Fruit fly (Drosophila melanogaster) whole organism, adult: Measurements from ENCODE around the gene asun.
A peak's percentile ranks its signal among the peaks of the same experiment; 100 is the strongest.

Source experiments
- CG11617 ChIP-seq: fragments of 200-800 bp; sonication (Bioruptor generic); optimal IDR thresholded peaks from 2 replicates; lab custom pipeline; 2017; ENCODE audit warnings: mild to moderate bottlenecking, missing biosample characterization, missing genetic modification reagents, missing genetic modification characterization
- CG12768 ChIP-seq: fragments of 200-800 bp; sonication (Bioruptor generic); optimal IDR thresholded peaks from 2 replicates; lab custom pipeline; 2017; ENCODE audit warnings: missing biosample characterization, missing genetic modification characterization, mild to moderate bottlenecking, moderate library complexity, missing genetic modification reagents
- CG14711 ChIP-seq: fragments of 200-800 bp; sonication (Bioruptor generic); optimal IDR thresholded peaks from 2 replicates; lab custom pipeline; 2018; ENCODE audit warnings: missing biosample characterization, mild to moderate bottlenecking, missing genetic modification characterization, moderate library complexity
- CG1620 ChIP-seq: fragments of 200-800 bp; sonication (Bioruptor generic); optimal IDR thresholded peaks from 2 replicates; lab custom pipeline; 2016; ENCODE audit warnings: missing biosample characterization, missing genetic modification characterization
- CG33017 ChIP-seq: fragments of 200-800 bp; sonication (Bioruptor generic); optimal IDR thresholded peaks from 2 replicates; lab custom pipeline; 2018; ENCODE audit warnings: missing biosample characterization, mild to moderate bottlenecking, missing genetic modification characterization, moderate library complexity
- CG5204 ChIP-seq: fragments of 200-800 bp; sonication (Bioruptor generic); optimal IDR thresholded peaks from 2 replicates; lab custom pipeline; 2016; ENCODE audit warnings: missing biosample characterization, missing genetic modification characterization
- CG7045 ChIP-seq: fragments of 200-800 bp; sonication (Bioruptor generic); optimal IDR thresholded peaks from 2 replicates; lab custom pipeline; 2017; ENCODE audit warnings: missing biosample characterization, mild to moderate bottlenecking, missing genetic modification characterization
- CG7101 ChIP-seq: fragments of 200-800 bp; sonication (Bioruptor generic); optimal IDR thresholded peaks from 2 replicates; lab custom pipeline; 2018; ENCODE audit warnings: missing biosample characterization, mild to moderate bottlenecking, missing genetic modification characterization, moderate library complexity
- Clk ChIP-seq: fragments of 200-800 bp; sonication (Bioruptor generic); optimal IDR thresholded peaks from 2 replicates; lab custom pipeline; 2017; ENCODE audit warnings: missing biosample characterization, missing genetic modification characterization
- Crg-1 ChIP-seq: fragments of 200-800 bp; sonication (Bioruptor generic); optimal IDR thresholded peaks from 2 replicates; lab custom pipeline; 2016; ENCODE audit warnings: missing biosample characterization, missing genetic modification characterization
- Hr96 ChIP-seq: fragments of 200-800 bp; sonication (Bioruptor generic); optimal IDR thresholded peaks from 2 replicates; lab custom pipeline; 2016; ENCODE audit warnings: missing biosample characterization, missing genetic modification characterization
- Mnt ChIP-seq: fragments of 200-800 bp; sonication (Bioruptor generic); optimal IDR thresholded peaks from 2 replicates; lab custom pipeline; 2016; ENCODE audit warnings: missing biosample characterization, mild to moderate bottlenecking, missing genetic modification characterization
- bab1 ChIP-seq: fragments of 200-800 bp; sonication (Bioruptor generic); optimal IDR thresholded peaks from 3 replicates; lab custom pipeline; 2019; ENCODE audit warnings: missing biosample characterization, mild to moderate bottlenecking, missing genetic modification characterization, moderate library complexity
- cic ChIP-seq: fragments of 200-800 bp; sonication (Bioruptor generic); optimal IDR thresholded peaks from 2 replicates; lab custom pipeline; 2017; ENCODE audit warnings: missing biosample characterization, mild to moderate bottlenecking, missing genetic modification characterization, moderate library complexity
- cnc ChIP-seq, 2 experiments: fragments of >200 bp; optimal IDR thresholded peaks; 2 replicates each; lab custom pipeline; 2017
- kay ChIP-seq: fragments of 200-800 bp; sonication (Bioruptor generic); peaks from one replicate; lab custom pipeline; 2016; ENCODE audit warnings: missing biosample characterization, missing genetic modification characterization, borderline replicate concordance
- ovo ChIP-seq: fragments of 200-800 bp; sonication (Bioruptor generic); optimal IDR thresholded peaks from 2 replicates; lab custom pipeline; 2016; ENCODE audit warnings: missing biosample characterization, missing genetic modification characterization
- pad ChIP-seq: fragments of 200-800 bp; sonication (Bioruptor generic); optimal IDR thresholded peaks from 3 replicates; lab custom pipeline; 2017; ENCODE audit warnings: missing biosample characterization, missing genetic modification characterization, mild to moderate bottlenecking, moderate library complexity, missing genetic modification reagents
- tj ChIP-seq: fragments of 200-800 bp; sonication (Bioruptor generic); optimal IDR thresholded peaks from 3 replicates; lab custom pipeline; 2017; ENCODE audit warnings: missing biosample characterization, mild to moderate bottlenecking, missing genetic modification characterization, moderate library complexity
- toe ChIP-seq: fragments of 200-800 bp; sonication (Bioruptor generic); optimal IDR thresholded peaks from 2 replicates; lab custom pipeline; 2016; ENCODE audit warnings: missing biosample characterization, missing genetic modification characterization

asun gene

DNA sequence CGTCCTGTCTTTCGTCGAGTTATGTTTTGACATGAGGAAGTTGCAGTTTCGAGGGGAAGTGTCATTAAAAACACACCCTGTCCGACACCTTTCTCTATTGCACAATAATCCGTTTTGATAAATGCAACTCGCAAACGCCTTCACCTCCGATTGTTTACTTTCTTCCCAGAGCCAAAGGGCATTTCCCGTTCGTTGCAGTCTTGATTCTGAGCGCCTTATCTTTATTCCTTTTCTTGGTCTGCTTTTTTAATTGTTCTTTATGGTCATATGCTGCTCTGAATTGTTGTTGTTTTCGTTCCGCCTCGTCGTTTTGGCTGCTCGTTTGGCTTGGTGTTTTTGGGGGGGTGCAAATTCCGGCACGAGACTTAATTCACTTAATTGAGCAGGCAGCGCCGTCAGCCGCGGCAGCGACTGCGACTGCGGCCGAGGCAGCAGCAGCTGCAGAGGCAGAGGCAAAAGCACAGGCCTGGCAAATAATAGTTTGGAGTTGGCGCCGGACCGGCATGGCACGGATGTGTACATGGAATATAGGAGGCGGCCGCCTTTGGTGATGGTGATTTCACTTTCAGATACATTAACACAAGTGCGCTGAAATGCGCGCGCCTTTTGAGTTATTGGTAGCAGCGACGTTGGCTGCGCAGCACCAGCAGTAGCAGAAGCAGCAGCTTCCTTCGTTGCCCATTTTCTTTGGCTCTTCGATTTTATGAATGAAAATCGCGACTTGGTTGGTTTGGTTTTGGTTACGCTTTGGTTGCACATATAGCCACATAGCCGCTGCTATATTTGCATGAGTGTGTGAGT lies 18.6 kb upstream of the asun start:
- TF ChIP-seq ovo (no peak), tj (GFP tag; lab: Kevin White, UChicago) (no peak), CG12768 (GFP tag; lab: Kevin White, UChicago) (no peak), cic (no peak), pad (GFP tag; lab: Kevin White, UChicago) (no peak), Mnt (GFP tag; lab: Kevin White, UChicago) (no peak), CG33017 (no peak), cnc (optimal IDR thresholded peaks at IDR 0.05; lab: Kevin White, UChicago) (no peak), Hr96 (no peak), CG5204 (GFP tag; lab: Kevin White, UChicago) (no peak), toe (no peak), CG1620 (GFP tag; lab: Kevin White, UChicago) (no peak)

DNA sequence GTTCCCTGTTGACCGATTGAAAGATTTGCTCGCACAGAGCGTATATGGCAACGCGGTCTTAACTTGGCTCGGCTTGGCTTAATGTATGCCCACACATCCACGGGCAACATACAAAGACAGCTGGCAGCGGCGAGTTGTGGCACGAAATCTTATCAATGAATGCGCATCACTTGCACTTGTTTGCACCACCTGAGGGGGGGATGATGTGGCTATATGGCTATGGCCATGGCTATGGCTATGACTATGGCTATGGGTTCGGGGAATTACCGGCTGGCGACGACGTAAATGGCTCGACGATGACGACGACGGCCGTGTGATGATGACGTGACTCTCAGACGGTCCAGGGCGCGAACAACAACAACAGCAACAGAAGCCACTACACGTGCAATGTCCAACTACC lies 17.0 kb upstream of the asun start:
- TF ChIP-seq cic (no peak), tj (GFP tag; lab: Kevin White, UChicago) (no peak), Crg-1 (GFP tag; lab: Kevin White, UChicago) (no peak), toe (no peak), Hr96 (no peak), kay (GFP tag; lab: Kevin White, UChicago) (no peak), CG7045 (no peak), cnc (optimal IDR thresholded peaks at IDR 0.05; lab: Kevin White, UChicago) (no peak), Mnt (GFP tag; lab: Kevin White, UChicago) (no peak), CG7101 (tag; lab: Kevin White, UChicago) (no peak), bab1 (GFP tag; lab: Kevin White, UChicago) (no peak), Clk (GFP tag; lab: Kevin White, UChicago) (no peak), CG12768 (GFP tag; lab: Kevin White, UChicago) (no peak), CG33017 (no peak), pad (GFP tag; lab: Kevin White, UChicago) (no peak)

DNA sequence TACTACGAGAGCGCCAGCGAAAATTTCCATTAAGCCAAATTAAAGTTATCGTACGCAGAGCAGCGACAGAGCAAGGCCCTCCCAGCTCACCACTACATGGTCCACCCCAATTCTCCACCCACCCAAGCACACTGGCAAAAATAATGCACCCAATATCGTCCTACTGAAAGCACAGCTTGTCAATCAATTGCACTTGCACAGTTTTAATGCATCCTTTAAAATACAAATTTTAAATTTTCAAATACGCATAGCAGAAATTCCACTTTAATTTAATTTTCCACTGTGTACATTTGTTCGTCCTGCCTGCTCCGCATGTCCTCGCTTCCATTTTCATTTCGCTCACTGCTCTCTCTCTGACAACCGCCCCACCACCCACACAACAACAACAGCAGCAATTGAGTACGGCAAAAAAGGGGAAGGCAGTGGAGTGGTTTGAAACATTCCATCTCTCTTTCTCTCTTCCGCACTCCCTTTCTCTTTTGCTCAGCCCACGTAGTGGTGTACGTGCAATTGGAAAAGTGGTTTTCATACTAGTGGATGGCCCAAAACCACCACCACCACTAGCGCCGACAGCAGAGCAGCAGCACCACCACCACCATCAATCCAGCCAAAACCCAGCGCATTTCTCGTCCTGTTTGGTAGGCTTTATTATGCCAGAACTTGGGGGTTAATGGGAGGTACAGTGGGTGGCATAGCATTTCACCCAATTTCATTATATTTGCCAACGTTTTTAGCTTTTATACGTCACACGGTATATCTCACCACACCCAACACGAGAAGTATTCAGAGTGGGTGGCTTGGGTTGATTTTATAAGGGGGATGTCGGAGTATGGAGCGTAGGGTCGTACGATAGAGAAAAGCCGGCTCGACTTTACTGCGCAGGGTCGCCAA lies 16.2 kb upstream of the asun start:
- TF ChIP-seq Hr96: peak; percentile 59
- peak; percentile 74 for TF ChIP-seq CG14711 (tag; lab: Kevin White, UChicago)
- TF ChIP-seq toe: peak; percentile 91
- no peak for TF ChIP-seq CG1620 (GFP tag; lab: Kevin White, UChicago)
- no peak for TF ChIP-seq kay (GFP tag; lab: Kevin White, UChicago)
- TF ChIP-seq CG11617 (GFP tag; lab: Kevin White, UChicago): peak; percentile 36
- peak; percentile 56 for TF ChIP-seq pad (GFP tag; lab: Kevin White, UChicago)
- no peak for TF ChIP-seq Mnt (GFP tag; lab: Kevin White, UChicago)
- TF ChIP-seq CG5204 (GFP tag; lab: Kevin White, UChicago): peak; percentile 76
- no peak for TF ChIP-seq Crg-1 (GFP tag; lab: Kevin White, UChicago)
- TF ChIP-seq CG7101 (tag; lab: Kevin White, UChicago): peak; percentile 75
- no peak for TF ChIP-seq cnc (optimal IDR thresholded peaks at IDR 0.05; lab: Kevin White, UChicago)
- TF ChIP-seq tj (GFP tag; lab: Kevin White, UChicago): peak; percentile 15
- no peak for TF ChIP-seq cic
- peak; percentile 96 for TF ChIP-seq CG12768 (GFP tag; lab: Kevin White, UChicago)
- peak; percentile 96 for TF ChIP-seq Clk (GFP tag; lab: Kevin White, UChicago)
- TF ChIP-seq ovo: no peak
- no peak for TF ChIP-seq bab1 (GFP tag; lab: Kevin White, UChicago)
- peak; percentile 62 for TF ChIP-seq CG33017
- TF ChIP-seq CG7045: peak; percentile 93

DNA sequence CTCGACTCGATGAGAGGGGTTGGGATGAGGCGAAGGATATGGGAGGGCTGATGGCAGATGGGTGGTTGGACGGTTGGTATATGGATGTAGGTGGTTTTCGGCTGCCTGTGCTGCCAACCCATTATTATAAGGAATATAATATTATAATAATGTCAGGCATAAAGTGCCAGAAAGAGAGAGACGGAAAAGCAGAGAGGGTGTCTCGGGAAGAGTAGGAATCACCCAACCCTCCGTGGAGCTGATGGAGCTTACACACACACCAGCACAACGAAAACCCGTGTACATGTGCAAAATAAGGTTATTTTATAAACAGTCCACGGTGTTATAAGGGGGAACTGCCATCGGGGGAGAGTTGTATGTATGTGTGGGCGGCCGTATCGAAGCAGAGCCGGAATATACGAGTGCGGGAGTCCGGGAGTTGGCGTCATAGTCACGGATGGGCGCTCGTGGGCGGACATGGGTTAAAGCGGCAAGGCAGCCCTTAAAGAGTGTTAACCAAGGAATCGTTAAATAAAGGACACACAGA lies 15.5 kb upstream of the asun start:
- TF ChIP-seq pad (GFP tag; lab: Kevin White, UChicago) (no peak), CG5204 (GFP tag; lab: Kevin White, UChicago) (no peak), ovo (no peak), bab1 (GFP tag; lab: Kevin White, UChicago) (no peak), cic (no peak)

DNA sequence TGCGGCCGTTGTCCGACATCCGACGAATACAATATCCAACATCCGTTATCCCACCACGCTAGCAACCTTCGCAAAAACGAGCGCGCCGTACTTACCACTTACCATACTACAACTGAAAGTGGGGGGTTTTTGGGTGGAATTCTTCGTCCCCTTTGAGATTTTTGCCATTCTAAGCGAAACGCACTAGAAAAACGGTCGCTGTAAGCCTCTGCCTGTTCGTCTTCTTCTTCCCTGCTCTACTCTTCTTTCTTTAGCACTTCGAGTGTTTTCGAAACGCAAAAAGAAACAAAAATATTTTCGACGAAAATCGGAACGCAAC lies 14.6 kb upstream of the asun start:
- TF ChIP-seq CG7101 (tag; lab: Kevin White, UChicago) (no peak), CG33017 (peak; percentile 15), tj (GFP tag; lab: Kevin White, UChicago) (peak; percentile 83)
